Worm (Caenorhabditis elegans) whole organism, early embryonic: ENCODE measurements around the gene mpst-3.

ENCODE experiments used
- F13C5.2 ChIP-seq: sonication (generic microtip); optimal IDR thresholded peaks from 2 replicates; lab custom pipeline; 2017; ENCODE audit warnings: mild to moderate bottlenecking, missing genetic modification characterization, inconsistent platforms, missing compliant biosample characterization
- ama-1 ChIP-seq: fragments of 150-350 bp; optimal IDR thresholded peaks from 2 replicates; lab custom pipeline; 2014
- ets-7 ChIP-seq: sonication (generic microtip); optimal IDR thresholded peaks from 2 replicates; lab custom pipeline; 2016; ENCODE audit warnings: missing genotype, missing genetic modification characterization, missing compliant biosample characterization
- flt-1 ChIP-seq: fragments of 200-800 bp; sonication (Bioruptor generic); IDR thresholded peaks from 2 replicates; pipeline ENCODE4 v1.3.6; 2022; ENCODE audit warnings: missing genetic modification characterization, missing compliant biosample characterization
- tbx-11 ChIP-seq: fragments of 200-800 bp; sonication (Bioruptor generic); IDR thresholded peaks from 2 replicates; pipeline ENCODE4 v1.3.6; 2022; ENCODE audit warnings: missing genetic modification characterization, missing compliant biosample characterization

DNA sequence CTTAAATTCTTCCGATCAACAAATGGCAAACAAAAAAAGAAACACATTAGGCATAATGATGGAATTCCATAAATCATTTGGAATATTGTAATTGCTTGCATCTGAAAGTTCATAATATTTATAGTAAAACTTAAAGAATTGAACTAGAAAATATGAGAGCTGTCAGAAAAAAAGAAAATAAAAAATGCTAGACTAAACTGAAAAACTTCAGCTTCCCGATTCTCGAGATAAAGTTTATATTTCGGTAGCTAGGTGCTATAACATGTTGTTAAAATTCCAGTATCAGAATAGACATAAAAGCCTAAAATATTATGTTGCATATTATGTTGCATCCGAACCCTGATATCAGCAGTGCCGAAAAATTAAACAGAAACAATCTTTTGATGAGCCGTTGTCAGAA is 28.7 kb downstream of the mpst-3 start, which contains the start of gene srg-54:
- TF ChIP-seq flt-1, result no peak
- no peak for TF ChIP-seq F13C5.2 (tag; lab: Kevin White, UChicago)
- TF ChIP-seq ama-1, result no peak
- TF ChIP-seq ets-7 (tag; lab: Kevin White, UChicago), result no peak
- TF ChIP-seq tbx-11, result no peak
